Worm (Caenorhabditis elegans) whole organism, young adult: Measurements from ENCODE around the gene atg-7.

Experiments used
- attf-3 ChIP-seq: fragments of 200-800 bp; sonication (Bioruptor generic); conservative IDR thresholded peaks from 2 replicates; pipeline ENCODE4 v1.3.6; 2022; ENCODE audit warnings: missing genetic modification reagents, missing genetic modification characterization, missing compliant biosample characterization
- ceh-40 ChIP-seq: fragments of 200-800 bp; sonication (Bioruptor generic); IDR thresholded peaks from 2 replicates; pipeline ENCODE4 v1.3.6; 2022; ENCODE audit warnings: missing genetic modification characterization, missing compliant biosample characterization
- ets-4 ChIP-seq: fragments of 200-800 bp; sonication (Bioruptor generic); optimal IDR thresholded peaks from 2 replicates; lab custom pipeline; 2018; ENCODE audit warnings: mild to moderate bottlenecking, missing genetic modification characterization, missing compliant biosample characterization
- fkh-3 ChIP-seq: sonication (generic microtip); optimal IDR thresholded peaks from 2 replicates; lab custom pipeline; 2016; ENCODE audit warnings: mild to moderate bottlenecking, missing genetic modification characterization, missing compliant biosample characterization
- hmg-1.2 ChIP-seq: fragments of 200-800 bp; sonication (Bioruptor generic); IDR thresholded peaks from 2 replicates; pipeline ENCODE4 v1.3.6; 2022; ENCODE audit warnings: missing genetic modification reagents, missing genetic modification characterization, missing compliant biosample characterization
- lin-26 ChIP-seq: fragments of 200-800 bp; sonication (Bioruptor generic); IDR thresholded peaks from 2 replicates; pipeline ENCODE4 v1.3.6; 2022; ENCODE audit warnings: missing genetic modification reagents, missing genetic modification characterization, missing compliant biosample characterization
- madf-3 ChIP-seq: fragments of 200-800 bp; sonication (Bioruptor generic); IDR thresholded peaks from 2 replicates; pipeline ENCODE4 v1.3.6; 2022; ENCODE audit warnings: missing genetic modification reagents, missing genetic modification characterization, missing compliant biosample characterization
- nhr-90 ChIP-seq: sonication (generic microtip); optimal IDR thresholded peaks from 2 replicates; lab custom pipeline; 2016; ENCODE audit warnings: missing genotype, mild to moderate bottlenecking, missing genetic modification characterization, missing compliant biosample characterization
- unc-62 ChIP-seq: fragments of 150-350 bp; optimal IDR thresholded peaks from 2 replicates; lab custom pipeline; 2014; ENCODE audit warnings: missing biosample characterization, missing genetic modification reagents, missing genetic modification characterization

ce11 chrIV:11051963-11052362, 28.9 kb downstream of the atg-7 start:
- no peak for TF ChIP-seq unc-62
- no peak for TF ChIP-seq ets-4 (GFP tag; lab: Kevin White, UChicago)
- TF ChIP-seq ceh-40 (GFP tag; lab: Robert Waterston, UW): no peak
- no peak for TF ChIP-seq attf-3 (GFP tag; lab: Robert Waterston, UW)
- TF ChIP-seq madf-3 (GFP tag; lab: Robert Waterston, UW): no peak
- TF ChIP-seq lin-26 (GFP tag; lab: Robert Waterston, UW): no peak
- no peak for TF ChIP-seq fkh-3 (tag; lab: Kevin White, UChicago)
- TF ChIP-seq nhr-90 (tag; lab: Kevin White, UChicago): no peak
- no peak for TF ChIP-seq hmg-1.2 (GFP tag; lab: Robert Waterston, UW)
